Worm (Caenorhabditis elegans): ENCODE data around the gene vps-24.
A peak's percentile ranks its signal among the peaks of the same experiment; 100 is the strongest.

ce11 chrII:4999122-4999521, 5.3 kb downstream of the vps-24 start, which contains the start of gene citk-2:
- TF ChIP-seq dmd-8 (GFP tag; IDR thresholded peaks at IDR 0.05) (no peak), egl-43 (GFP tag; IDR thresholded peaks at IDR 0.05) (no peak), fos-1 (tag; optimal IDR thresholded peaks at IDR 0.05) (no peak), lin-13 (GFP tag; optimal IDR thresholded peaks at IDR 0.05) (no peak), skn-1 (tag; optimal IDR thresholded peaks at IDR 0.05) (no peak), jun-1 (tag; optimal IDR thresholded peaks at IDR 0.05) (peak; percentile 57), lin-39 (tag; optimal IDR thresholded peaks at IDR 0.05) (no peak), dve-1 (tag; optimal IDR thresholded peaks at IDR 0.05; ENCODE audit: insufficient read depth) (no peak), unc-39 (tag; optimal IDR thresholded peaks at IDR 0.05) (no peak), lir-3 (tag; optimal IDR thresholded peaks at IDR 0.05) (no peak), nhr-6 (tag; optimal IDR thresholded peaks at IDR 0.05) (peak; percentile 54), F37D6.2 (tag; optimal IDR thresholded peaks at IDR 0.05) (peak; percentile 29), pqm-1 (tag; optimal IDR thresholded peaks at IDR 0.05) (no peak)
